Fruit fly (Drosophila melanogaster): ENCODE results near the gene Spase22-23.
A peak's percentile ranks its signal among the peaks of the same experiment; 100 is the strongest.

Gene Spase22-23

dm6 chr3R:24221334-24222302, 8.2 kb downstream of the Spase22-23 start, which contains the start of gene twin:
twin (minus strand) TSS chr3R:24221965.
- no peak for TF ChIP-seq Clk (GFP tag; optimal IDR thresholded peaks at IDR 0.05)
- TF ChIP-seq CG11617 (GFP tag; optimal IDR thresholded peaks at IDR 0.05) = peak; percentile 41
- peak; percentile 93 for TF ChIP-seq kay (GFP tag; ENCODE audit: borderline replicate concordance)
- TF ChIP-seq Hr96 (GFP tag; optimal IDR thresholded peaks at IDR 0.05) = no peak
- peak; percentile 30 for TF ChIP-seq CG33017 (tag; optimal IDR thresholded peaks at IDR 0.05)
- peak; percentile 32 for TF ChIP-seq pad (GFP tag; optimal IDR thresholded peaks at IDR 0.05)
- no peak for TF ChIP-seq cnc (optimal IDR thresholded peaks at IDR 0.05)
- TF ChIP-seq CG7045 (GFP tag; optimal IDR thresholded peaks at IDR 0.05) = no peak
- TF ChIP-seq CG12768 (GFP tag; optimal IDR thresholded peaks at IDR 0.05) = peak; percentile 3
- TF ChIP-seq CG1620 (GFP tag; optimal IDR thresholded peaks at IDR 0.05) = peak; percentile 73
- TF ChIP-seq Mnt (GFP tag; optimal IDR thresholded peaks at IDR 0.05) = peak; percentile 45
- TF ChIP-seq ovo (GFP tag; optimal IDR thresholded peaks at IDR 0.05) = peak; percentile 14
- no peak for TF ChIP-seq CG5204 (GFP tag; optimal IDR thresholded peaks at IDR 0.05)
- TF ChIP-seq tj (GFP tag; optimal IDR thresholded peaks at IDR 0.05) = peak; percentile 23
- TF ChIP-seq Crg-1 (GFP tag; optimal IDR thresholded peaks at IDR 0.05) = peak; percentile 51
- TF ChIP-seq bab1 (GFP tag; optimal IDR thresholded peaks at IDR 0.05) = peak; percentile 44
- peak; percentile 72 for TF ChIP-seq toe (GFP tag; optimal IDR thresholded peaks at IDR 0.05)
- TF ChIP-seq CG7101 (tag; optimal IDR thresholded peaks at IDR 0.05) = peak; percentile 50
- TF ChIP-seq CG14711 (tag; optimal IDR thresholded peaks at IDR 0.05) = peak; percentile 51

dm6 chr3R:24220845-24221244, 9.0 kb downstream of the Spase22-23 start, which contains the start of gene cav:
cav (plus strand) TSS chr3R:24221103.
- TF ChIP-seq tj (GFP tag; optimal IDR thresholded peaks at IDR 0.05) (no peak), ovo (GFP tag; optimal IDR thresholded peaks at IDR 0.05) (peak; percentile 41)

- no peak for TF ChIP-seq CG7045 (GFP tag; optimal IDR thresholded peaks at IDR 0.05)
- TF ChIP-seq tj (GFP tag; optimal IDR thresholded peaks at IDR 0.05) = no peak
- no peak for TF ChIP-seq cic (GFP tag; optimal IDR thresholded peaks at IDR 0.05)
- no peak for TF ChIP-seq CG5204 (GFP tag; optimal IDR thresholded peaks at IDR 0.05)
- TF ChIP-seq Clk (GFP tag; optimal IDR thresholded peaks at IDR 0.05) = no peak
- TF ChIP-seq bab1 (GFP tag; optimal IDR thresholded peaks at IDR 0.05) = no peak
These were observed 10.7 kb downstream of the Spase22-23 start for dm6 chr3R:24219093-24219492.

- TF ChIP-seq bab1 (GFP tag; optimal IDR thresholded peaks at IDR 0.05) (peak; percentile 11), CG11617 (GFP tag; optimal IDR thresholded peaks at IDR 0.05) (no peak)
These were observed 11.3 kb downstream of the Spase22-23 start, which contains the start of gene CG17786 for dm6 chr3R:24218565-24218964. CG17786 (minus strand) TSS chr3R:24218718.

dm6 chr3R:24216017-24216416, 13.8 kb downstream of the Spase22-23 start:
- TF ChIP-seq CG5204 (GFP tag; optimal IDR thresholded peaks at IDR 0.05) (no peak), pad (GFP tag; optimal IDR thresholded peaks at IDR 0.05) (no peak), Clk (GFP tag; optimal IDR thresholded peaks at IDR 0.05) (no peak), bab1 (GFP tag; optimal IDR thresholded peaks at IDR 0.05) (no peak), CG7101 (tag; optimal IDR thresholded peaks at IDR 0.05) (no peak), CG14711 (tag; optimal IDR thresholded peaks at IDR 0.05) (no peak), Hr96 (GFP tag; optimal IDR thresholded peaks at IDR 0.05) (no peak), CG33017 (tag; optimal IDR thresholded peaks at IDR 0.05) (no peak), cic (GFP tag; optimal IDR thresholded peaks at IDR 0.05) (no peak), Crg-1 (GFP tag; optimal IDR thresholded peaks at IDR 0.05) (no peak), tj (GFP tag; optimal IDR thresholded peaks at IDR 0.05) (no peak), CG1620 (GFP tag; optimal IDR thresholded peaks at IDR 0.05) (no peak), cnc (optimal IDR thresholded peaks at IDR 0.05) (no peak)

dm6 chr3R:24213644-24214043, 16.2 kb downstream of the Spase22-23 start:
- TF ChIP-seq CG11617 (GFP tag; optimal IDR thresholded peaks at IDR 0.05) (no peak), CG12768 (GFP tag; optimal IDR thresholded peaks at IDR 0.05) (no peak), Clk (GFP tag; optimal IDR thresholded peaks at IDR 0.05) (no peak), Hr96 (GFP tag; optimal IDR thresholded peaks at IDR 0.05) (no peak), ovo (GFP tag; optimal IDR thresholded peaks at IDR 0.05) (no peak), pad (GFP tag; optimal IDR thresholded peaks at IDR 0.05) (no peak)

- peak; percentile 76 for TF ChIP-seq tj (GFP tag; optimal IDR thresholded peaks at IDR 0.05)
- no peak for TF ChIP-seq CG12768 (GFP tag; optimal IDR thresholded peaks at IDR 0.05)
These were observed 23.3 kb downstream of the Spase22-23 start for dm6 chr3R:24206341-24207114.
